Fruit fly (Drosophila melanogaster) whole organism, embryonic: ENCODE data around the gene CG6693.

Source experiments
- Adf1 ChIP-seq: fragments of 200-800 bp; sonication (Bioruptor generic); IDR thresholded peaks from 2 replicates; pipeline ENCODE4 v1.3.6; 2022; ENCODE audit warnings: missing biosample characterization, missing genetic modification characterization
- BEAF-32 ChIP-seq: fragments of 200-800 bp; sonication (Bioruptor generic); optimal IDR thresholded peaks from 3 replicates; lab custom pipeline; 2017; ENCODE audit warnings: missing biosample characterization, missing genetic modification characterization, mild to moderate bottlenecking, moderate library complexity, missing genetic modification reagents
- CG10147 ChIP-seq: fragments of 200-800 bp; sonication (Bioruptor generic); optimal IDR thresholded peaks from 2 replicates; lab custom pipeline; 2019; ENCODE audit warnings: missing biosample characterization, mild to moderate bottlenecking, missing genetic modification characterization, moderate library complexity
- CG10274 ChIP-seq: fragments of 200-800 bp; sonication (Bioruptor generic); optimal IDR thresholded peaks from 3 replicates; lab custom pipeline; 2017; ENCODE audit warnings: missing biosample characterization, mild to moderate bottlenecking, missing genetic modification characterization
- CG11247 ChIP-seq: fragments of 200-800 bp; sonication (Bioruptor generic); IDR thresholded peaks from 2 replicates; pipeline ENCODE4 v1.3.6; 2022; ENCODE audit warnings: missing biosample characterization, missing genetic modification characterization
- CG12219 ChIP-seq: fragments of 200-800 bp; sonication (Bioruptor generic); optimal IDR thresholded peaks from 3 replicates; lab custom pipeline; 2018; ENCODE audit warnings: missing biosample characterization, mild to moderate bottlenecking, missing genetic modification characterization
- CG12659 ChIP-seq: fragments of 200-800 bp; sonication (Bioruptor generic); optimal IDR thresholded peaks from 3 replicates; lab custom pipeline; 2017; ENCODE audit warnings: mild to moderate bottlenecking, missing biosample characterization, missing genetic modification reagents, missing genetic modification characterization
- CG12769 ChIP-seq: fragments of 200-800 bp; sonication (Bioruptor generic); optimal IDR thresholded peaks from 2 replicates; lab custom pipeline; 2019; ENCODE audit warnings: missing biosample characterization, mild to moderate bottlenecking, missing genetic modification characterization, moderate library complexity
- CG13296 ChIP-seq: fragments of 200-800 bp; sonication (Bioruptor generic); optimal IDR thresholded peaks from 3 replicates; lab custom pipeline; 2018; ENCODE audit warnings: missing biosample characterization, mild to moderate bottlenecking, missing genetic modification characterization
- CG13424 ChIP-seq: fragments of 200-800 bp; sonication (Bioruptor generic); optimal IDR thresholded peaks from 2 replicates; lab custom pipeline; 2019; ENCODE audit warnings: missing biosample characterization, mild to moderate bottlenecking, missing genetic modification characterization, moderate library complexity
- CG15011 ChIP-seq: fragments of 200-800 bp; sonication (Bioruptor generic); optimal IDR thresholded peaks from 3 replicates; lab custom pipeline; 2018; ENCODE audit warnings: missing biosample characterization, mild to moderate bottlenecking, missing genetic modification characterization
- CG17568 ChIP-seq: fragments of 200-800 bp; sonication (Bioruptor generic); optimal IDR thresholded peaks from 2 replicates; lab custom pipeline; 2018; ENCODE audit warnings: missing biosample characterization, mild to moderate bottlenecking, missing genetic modification characterization, moderate library complexity
- CG17829 ChIP-seq: fragments of 200-800 bp; optimal IDR thresholded peaks from 2 replicates; lab custom pipeline; 2019; ENCODE audit warnings: missing biosample characterization, mild to moderate bottlenecking, missing genetic modification characterization, moderate library complexity
- CG18476 ChIP-seq: fragments of 200-800 bp; sonication (Bioruptor generic); optimal IDR thresholded peaks from 2 replicates; lab custom pipeline; 2016; ENCODE audit warnings: missing biosample characterization, mild to moderate bottlenecking, missing genetic modification characterization
- CG2116 ChIP-seq: fragments of 200-800 bp; sonication (Bioruptor generic); optimal IDR thresholded peaks from 3 replicates; lab custom pipeline; 2018; ENCODE audit warnings: missing biosample characterization, mild to moderate bottlenecking, missing genetic modification characterization
- CG2199 ChIP-seq: fragments of 200-800 bp; sonication (Bioruptor generic); IDR thresholded peaks from 3 replicates; pipeline ENCODE4 v1.3.6; 2022; ENCODE audit warnings: missing biosample characterization, missing genetic modification characterization
- CG32532 ChIP-seq: fragments of 200-800 bp; sonication (Bioruptor generic); IDR thresholded peaks from 2 replicates; pipeline ENCODE4 v1.3.6; 2022; ENCODE audit warnings: missing biosample characterization, missing genetic modification characterization
- CG32772 ChIP-seq: fragments of 200-800 bp; sonication (Bioruptor generic); IDR thresholded peaks from 2 replicates; pipeline ENCODE4 v1.3.6; 2022; ENCODE audit warnings: missing biosample characterization, missing genetic modification characterization
- CG43689 ChIP-seq: fragments of 200-800 bp; sonication (Bioruptor generic); IDR thresholded peaks from 2 replicates; pipeline ENCODE4 v1.3.6; 2022; ENCODE audit warnings: missing biosample characterization, missing genetic modification characterization
- CG4404 ChIP-seq: fragments of 200-800 bp; sonication (Bioruptor generic); IDR thresholded peaks from 2 replicates; pipeline ENCODE4 v1.3.6; 2022; ENCODE audit warnings: missing biosample characterization, missing genetic modification characterization
- CG5953 ChIP-seq: fragments of 200-800 bp; sonication (Bioruptor generic); IDR thresholded peaks from 2 replicates; pipeline ENCODE4 v1.3.6; 2022; ENCODE audit warnings: missing biosample characterization, missing genetic modification characterization
- CG6175 ChIP-seq: fragments of 200-800 bp; sonication (Bioruptor generic); IDR thresholded peaks from 3 replicates; pipeline ENCODE4 v1.3.6; 2022; ENCODE audit warnings: missing biosample characterization, missing genetic modification characterization
- CG9609 ChIP-seq: fragments of 200-800 bp; sonication (Bioruptor generic); optimal IDR thresholded peaks from 3 replicates; lab custom pipeline; 2016; ENCODE audit warnings: missing biosample characterization, missing genetic modification characterization
- Chrac-16 ChIP-seq: fragments of 200-800 bp; sonication (Bioruptor generic); optimal IDR thresholded peaks from 3 replicates; lab custom pipeline; 2016; ENCODE audit warnings: missing biosample characterization, missing genetic modification characterization
- ERR ChIP-seq: fragments of 200-800 bp; sonication (Bioruptor generic); optimal IDR thresholded peaks from 2 replicates; lab custom pipeline; 2016; ENCODE audit warnings: missing biosample characterization, missing genetic modification characterization
- Ets65A ChIP-seq: fragments of 200-800 bp; sonication (Bioruptor generic); peaks from one replicate; lab custom pipeline; 2016; ENCODE audit warnings: missing biosample characterization, missing genetic modification characterization
- Hmr ChIP-seq: fragments of 200-800 bp; sonication (Bioruptor generic); optimal IDR thresholded peaks from 3 replicates; lab custom pipeline; 2017; ENCODE audit warnings: mild to moderate bottlenecking, missing biosample characterization, missing genetic modification reagents, missing genetic modification characterization
- Hr39 ChIP-seq: fragments of >200 bp; optimal IDR thresholded peaks from 2 replicates; lab custom pipeline; 2017
- Lim3 ChIP-seq: fragments of 200-800 bp; sonication (Bioruptor generic); IDR thresholded peaks from 2 replicates; pipeline ENCODE4 v1.3.6; 2022; ENCODE audit warnings: missing biosample characterization, missing genetic modification characterization
- Mad ChIP-seq: fragments of 200-800 bp; sonication (Bioruptor generic); optimal IDR thresholded peaks from 2 replicates; lab custom pipeline; 2016; ENCODE audit warnings: missing biosample characterization, missing genetic modification characterization
- Rx ChIP-seq: fragments of 200-800 bp; sonication (Bioruptor generic); IDR thresholded peaks from 2 replicates; pipeline ENCODE4 v1.3.6; 2022; ENCODE audit warnings: missing biosample characterization, missing genetic modification characterization
- Sry-β ChIP-seq: fragments of 200-800 bp; sonication (Bioruptor generic); optimal IDR thresholded peaks from 2 replicates; lab custom pipeline; 2018; ENCODE audit warnings: missing biosample characterization, mild to moderate bottlenecking, missing genetic modification characterization, moderate library complexity
- bcd ChIP-seq: fragments of 200-800 bp; sonication (Bioruptor generic); optimal IDR thresholded peaks from 2 replicates; lab custom pipeline; 2017; ENCODE audit warnings: missing biosample characterization, mild to moderate bottlenecking, missing genetic modification characterization
- bsh ChIP-seq, 2 experiments: fragments of 200-800 bp; sonication (Bioruptor generic); optimal IDR thresholded peaks; 2 replicates each; lab custom pipeline; 2017 to 2018; ENCODE audit warnings: mild to moderate bottlenecking in 2 of 2, missing biosample characterization in 2 of 2, missing genetic modification characterization in 2 of 2, moderate library complexity in 1 of 2
- crc ChIP-seq: fragments of 200-800 bp; sonication (Bioruptor generic); optimal IDR thresholded peaks from 2 replicates; lab custom pipeline; 2016; ENCODE audit warnings: missing biosample characterization, missing genetic modification characterization
- dan ChIP-seq: fragments of 200-800 bp; sonication (Bioruptor generic); IDR thresholded peaks from 2 replicates; pipeline ENCODE4 v1.3.6; 2022; ENCODE audit warnings: missing biosample characterization, missing genetic modification characterization
- dm ChIP-seq: fragments of 200-800 bp; sonication (Bioruptor generic); optimal IDR thresholded peaks from 3 replicates; lab custom pipeline; 2016; ENCODE audit warnings: missing biosample characterization, missing genetic modification characterization
- en ChIP-seq: fragments of 200-800 bp; sonication (Bioruptor generic); optimal IDR thresholded peaks from 2 replicates; lab custom pipeline; 2016; ENCODE audit warnings: missing biosample characterization, missing genetic modification characterization
- eyg ChIP-seq: fragments of 200-800 bp; sonication (Bioruptor generic); optimal IDR thresholded peaks from 3 replicates; lab custom pipeline; 2016; ENCODE audit warnings: missing biosample characterization, missing genetic modification characterization
- fd64A ChIP-seq: fragments of 200-800 bp; sonication (Bioruptor generic); optimal IDR thresholded peaks from 3 replicates; lab custom pipeline; 2018; ENCODE audit warnings: missing biosample characterization, mild to moderate bottlenecking, missing genetic modification characterization
- gfzf ChIP-seq: fragments of 200-800 bp; sonication (Bioruptor generic); optimal IDR thresholded peaks from 2 replicates; lab custom pipeline; 2016; ENCODE audit warnings: missing biosample characterization, mild to moderate bottlenecking, missing genetic modification characterization, moderate library complexity
- her ChIP-seq: fragments of 200-800 bp; sonication (Bioruptor generic); optimal IDR thresholded peaks from 2 replicates; lab custom pipeline; 2016; ENCODE audit warnings: missing biosample characterization, missing genetic modification characterization
- insv ChIP-seq, 2 experiments: fragments of 200-800 bp; sonication (Bioruptor generic); optimal IDR thresholded peaks; 3 replicates each; lab custom pipeline; 2016 to 2018; ENCODE audit warnings: missing biosample characterization in 2 of 2, missing genetic modification characterization in 2 of 2
- jigr1 ChIP-seq: fragments of 200-800 bp; sonication (Bioruptor generic); IDR thresholded peaks from 3 replicates; pipeline ENCODE4 v1.3.6; 2022; ENCODE audit warnings: missing biosample characterization, missing genetic modification characterization
- klu ChIP-seq: fragments of 200-800 bp; sonication (Bioruptor generic); IDR thresholded peaks from 2 replicates; pipeline ENCODE4 v1.3.6; 2022; ENCODE audit warnings: missing biosample characterization, missing genetic modification characterization
- odd ChIP-seq: fragments of 200-800 bp; sonication (Bioruptor generic); optimal IDR thresholded peaks from 2 replicates; lab custom pipeline; 2017; ENCODE audit warnings: missing biosample characterization, mild to moderate bottlenecking, missing genetic modification characterization
- org-1 ChIP-seq: fragments of 200-800 bp; sonication (Bioruptor generic); optimal IDR thresholded peaks from 2 replicates; lab custom pipeline; 2017; ENCODE audit warnings: missing biosample characterization, missing genetic modification characterization
- pb ChIP-seq: fragments of 200-800 bp; sonication (Bioruptor generic); optimal IDR thresholded peaks from 3 replicates; lab custom pipeline; 2016; ENCODE audit warnings: missing biosample characterization, missing genetic modification characterization
- pros ChIP-seq: fragments of 200-800 bp; sonication (Bioruptor generic); optimal IDR thresholded peaks from 3 replicates; lab custom pipeline; 2019; ENCODE audit warnings: missing biosample characterization, mild to moderate bottlenecking, missing genetic modification characterization, moderate library complexity
- tin ChIP-seq: fragments of 200-800 bp; sonication (Bioruptor generic); optimal IDR thresholded peaks from 3 replicates; lab custom pipeline; 2016; ENCODE audit warnings: missing biosample characterization, missing genetic modification characterization
- ttk ChIP-seq: fragments of 200-800 bp; sonication (Bioruptor generic); IDR thresholded peaks from 2 replicates; pipeline ENCODE4 v2.1.2; 2022; ENCODE audit warnings: missing biosample characterization, missing genetic modification characterization
- vfl ChIP-seq: fragments of 200-800 bp; sonication (Bioruptor generic); optimal IDR thresholded peaks from 2 replicates; lab custom pipeline; 2016; ENCODE audit warnings: missing biosample characterization, missing genetic modification characterization

CG6693 gene

DNA sequence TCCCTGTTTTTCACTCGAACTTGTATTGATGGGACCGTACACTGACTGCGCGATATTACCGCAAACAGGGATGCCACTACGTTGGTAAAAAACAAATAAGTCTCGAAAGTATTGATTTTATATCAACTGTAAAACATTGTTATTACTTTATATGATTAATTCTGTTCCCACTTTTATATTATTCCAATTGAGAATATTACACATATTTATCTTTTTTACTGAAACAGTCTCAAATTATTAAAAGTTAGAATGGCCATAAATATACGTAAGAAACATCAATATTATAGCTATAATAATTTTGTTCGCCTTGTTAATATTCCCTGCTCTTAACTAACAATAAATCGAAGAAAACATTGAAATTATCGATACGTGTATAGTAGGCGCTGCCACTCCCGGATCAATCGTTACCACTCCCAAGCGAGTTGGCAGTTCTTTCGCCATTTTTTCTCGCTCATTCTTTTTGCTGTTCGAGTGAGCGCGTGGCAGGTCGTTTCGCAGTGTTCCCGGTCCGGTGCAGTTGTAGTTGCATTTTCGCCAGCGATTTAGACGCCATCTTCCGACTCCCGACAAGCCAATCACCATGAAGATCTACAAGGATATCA lies 11.5 kb downstream of the CG6693 start, which contains the start of the genes SdhC and Tctp (continued):
- no peak for TF ChIP-seq CG6175 (GFP tag; lab: Robert Waterston, UW)
- no peak for TF ChIP-seq CG11247
- TF ChIP-seq CG10274 (GFP tag; lab: Kevin White, UChicago): no peak
- TF ChIP-seq Adf1 (GFP tag; lab: Robert Waterston, UW): no peak
- peak; percentile 76 for TF ChIP-seq CG2116
- TF ChIP-seq klu: no peak
- TF ChIP-seq bsh (GFP tag; optimal IDR thresholded peaks at IDR 0.05; lab: Kevin White, UChicago): peak in 1 of 2 experiments; percentile 20
- TF ChIP-seq CG12659 (GFP tag; lab: Kevin White, UChicago): peak; percentile 83
- peak; percentile 68 for TF ChIP-seq dm (GFP tag; lab: Kevin White, UChicago)
- TF ChIP-seq Chrac-16 (GFP tag; lab: Kevin White, UChicago): peak; percentile 27
- TF ChIP-seq vfl: no peak
- TF ChIP-seq CG9609 (GFP tag; lab: Kevin White, UChicago): no peak
- TF ChIP-seq Hr39 (lab: Kevin White, UChicago): no peak
- TF ChIP-seq Sry-β (GFP tag; lab: Kevin White, UChicago): no peak
- TF ChIP-seq Hmr (GFP tag; lab: Kevin White, UChicago): peak; percentile 73
- TF ChIP-seq en (GFP tag; lab: Kevin White, UChicago): no peak
- TF ChIP-seq fd64A (GFP tag; lab: Kevin White, UChicago): no peak
- TF ChIP-seq CG2199 (GFP tag; lab: Robert Waterston, UW): no peak
- TF ChIP-seq Rx (GFP tag; lab: Robert Waterston, UW): no peak
- peak; percentile 58 for TF ChIP-seq CG13296 (GFP tag; lab: Kevin White, UChicago)
- no peak for TF ChIP-seq ERR (GFP tag; lab: Kevin White, UChicago)
- TF ChIP-seq jigr1 (GFP tag; lab: Robert Waterston, UW): no peak
- no peak for TF ChIP-seq eyg (GFP tag; lab: Kevin White, UChicago)
- peak; percentile 88 for TF ChIP-seq Ets65A (GFP tag; lab: Kevin White, UChicago)
- no peak for TF ChIP-seq CG17568 (GFP tag; lab: Kevin White, UChicago)
- TF ChIP-seq crc (GFP tag; lab: Kevin White, UChicago): no peak
- TF ChIP-seq CG12769 (tag; lab: Kevin White, UChicago): peak; percentile 66
- peak; percentile 59 for TF ChIP-seq CG17829 (tag; lab: Kevin White, UChicago)
- TF ChIP-seq dan (GFP tag; lab: Robert Waterston, UW): no peak
- no peak for TF ChIP-seq org-1 (GFP tag; lab: Kevin White, UChicago)
- no peak for TF ChIP-seq CG15011
- peak; percentile 49 for TF ChIP-seq tin (GFP tag; lab: Kevin White, UChicago)
- peak; percentile 78 for TF ChIP-seq BEAF-32
- TF ChIP-seq CG5953 (GFP tag; lab: Robert Waterston, UW): 0 out of 2 replicates have a peak, but pooled peaks have one; percentile 31
- no peak for TF ChIP-seq CG43689 (GFP tag; lab: Robert Waterston, UW)
- TF ChIP-seq odd (GFP tag; lab: Kevin White, UChicago): peak; percentile 5
- peak in 1 of 2 experiments; percentile 15 for TF ChIP-seq insv (GFP tag; optimal IDR thresholded peaks at IDR 0.05; lab: Kevin White, UChicago)
- no peak for TF ChIP-seq ttk
- TF ChIP-seq CG12219 (GFP tag; lab: Kevin White, UChicago): no peak
- TF ChIP-seq Lim3: no peak
- peak; percentile 18 for TF ChIP-seq pb
- TF ChIP-seq pros (GFP tag; lab: Kevin White, UChicago): no peak
- TF ChIP-seq bcd (GFP tag; lab: Kevin White, UChicago): peak; percentile 22
- no peak for TF ChIP-seq CG4404
- TF ChIP-seq Mad (GFP tag; lab: Kevin White, UChicago): peak; percentile 20
- peak; percentile 6 for TF ChIP-seq CG10147
- TF ChIP-seq CG13424 (tag; lab: Kevin White, UChicago): peak; percentile 60
- TF ChIP-seq CG18476 (GFP tag; lab: Kevin White, UChicago): peak; percentile 38
- no peak for TF ChIP-seq CG32772
- peak; percentile 57 for TF ChIP-seq CG32532 (GFP tag; lab: Robert Waterston, UW)
- TF ChIP-seq her (GFP tag; lab: Kevin White, UChicago): no peak
- peak; percentile 75 for TF ChIP-seq gfzf (GFP tag; lab: Kevin White, UChicago)
